Worm (Caenorhabditis elegans): ENCODE data around the gene gly-11.
"Not testable (repeated sequence)": the region's sequence is repeated elsewhere in the genome, so short reads cannot be mapped to it uniquely, and the experiment has no call there.

Gene gly-11

ce11 chrIII:12177145-12177544 lies at the start of gene gly-11:
Gene gly-11 (minus strand): TSS chrIII:12177245.
- not testable (repeated sequence) for TF ChIP-seq dao-5, him-1, W03F9.2 (tag; optimal IDR thresholded peaks at IDR 0.05)

ce11 chrIII:12226089-12226682 lies 49.1 kb upstream of the gly-11 start, which contains the start of the genes Y75B8A.18 and Y75B8A.19:
Gene Y75B8A.18 (minus strand): TSS chrIII:12226230.
Gene Y75B8A.19 (plus strand): TSS chrIII:12226632.
- no peak for TF ChIP-seq dao-5 (tag; optimal IDR thresholded peaks at IDR 0.05)
- peak; percentile 31 for TF ChIP-seq W03F9.2 (tag; optimal IDR thresholded peaks at IDR 0.05)

ce11 chrIII:12225234-12225633 lies 48.2 kb upstream of the gly-11 start, which contains the start of gene gmn-1:
Gene gmn-1 (minus strand): TSS chrIII:12225331.
- TF ChIP-seq W03F9.2 (tag; optimal IDR thresholded peaks at IDR 0.05) (peak; percentile 18), dao-5 (tag; optimal IDR thresholded peaks at IDR 0.05) (no peak)

- no peak for TF ChIP-seq dao-5 (tag; optimal IDR thresholded peaks at IDR 0.05)
- TF ChIP-seq him-1 (tag; optimal IDR thresholded peaks at IDR 0.05) = no peak
- no peak for TF ChIP-seq W03F9.2 (tag; optimal IDR thresholded peaks at IDR 0.05)
These were observed 46.2 kb upstream of the gly-11 start for ce11 chrIII:12223208-12223607.

- TF ChIP-seq W03F9.2 (tag; optimal IDR thresholded peaks at IDR 0.05) = no peak
- TF ChIP-seq him-1 (tag; optimal IDR thresholded peaks at IDR 0.05) = no peak
- no peak for TF ChIP-seq dao-5 (tag; optimal IDR thresholded peaks at IDR 0.05)
These were observed 44.4 kb upstream of the gly-11 start for ce11 chrIII:12221452-12221851.

- TF ChIP-seq him-1 (tag; optimal IDR thresholded peaks at IDR 0.05) = no peak
- no peak for TF ChIP-seq dao-5 (tag; optimal IDR thresholded peaks at IDR 0.05)
- TF ChIP-seq W03F9.2 (tag; optimal IDR thresholded peaks at IDR 0.05) = no peak
These were observed 43.8 kb upstream of the gly-11 start for ce11 chrIII:12220820-12221219.

- TF ChIP-seq W03F9.2 (tag; optimal IDR thresholded peaks at IDR 0.05) = peak; percentile 52
- TF ChIP-seq him-1 (tag; optimal IDR thresholded peaks at IDR 0.05) = no peak
These were observed 41.6 kb upstream of the gly-11 start, which contains the start of the genes gex-4 and gphr-1 for ce11 chrIII:12218633-12219097. Gene gex-4 (minus strand): TSS chrIII:12218634. Gene gphr-1 (plus strand): TSS chrIII:12219047.

ce11 chrIII:12218078-12218477 lies 41.0 kb upstream of the gly-11 start:
- TF ChIP-seq dao-5 (tag; optimal IDR thresholded peaks at IDR 0.05) = no peak

- TF ChIP-seq dao-5 (tag; optimal IDR thresholded peaks at IDR 0.05) = no peak
- no peak for TF ChIP-seq W03F9.2 (tag; optimal IDR thresholded peaks at IDR 0.05)
- TF ChIP-seq him-1 (tag; optimal IDR thresholded peaks at IDR 0.05) = no peak
These were observed 38.6 kb upstream of the gly-11 start, which contains the start of gene Y75B8A.13 for ce11 chrIII:12215596-12215995. Gene Y75B8A.13 (minus strand): TSS chrIII:12215696.

- no peak for TF ChIP-seq him-1 (tag; optimal IDR thresholded peaks at IDR 0.05)
- TF ChIP-seq W03F9.2 (tag; optimal IDR thresholded peaks at IDR 0.05) = no peak
- no peak for TF ChIP-seq dao-5 (tag; optimal IDR thresholded peaks at IDR 0.05)
These were observed 30.5 kb upstream of the gly-11 start for ce11 chrIII:12207574-12207973.

- TF ChIP-seq him-1 (tag; optimal IDR thresholded peaks at IDR 0.05) (no peak), dao-5 (tag; optimal IDR thresholded peaks at IDR 0.05) (no peak), W03F9.2 (tag; optimal IDR thresholded peaks at IDR 0.05) (no peak)
These were observed 28.2 kb upstream of the gly-11 start for ce11 chrIII:12205271-12205670.

- no peak for TF ChIP-seq him-1 (tag; optimal IDR thresholded peaks at IDR 0.05)
- TF ChIP-seq W03F9.2 (tag; optimal IDR thresholded peaks at IDR 0.05) = no peak
- TF ChIP-seq dao-5 (tag; optimal IDR thresholded peaks at IDR 0.05) = no peak
These were observed 25.4 kb upstream of the gly-11 start, which contains the start of gene osm-12 for ce11 chrIII:12202437-12202836. Gene osm-12 (minus strand): TSS chrIII:12202537.

- TF ChIP-seq dao-5 (tag; optimal IDR thresholded peaks at IDR 0.05) (no peak), him-1 (tag; optimal IDR thresholded peaks at IDR 0.05) (no peak), W03F9.2 (tag; optimal IDR thresholded peaks at IDR 0.05) (no peak)
These were observed 21.1 kb upstream of the gly-11 start for ce11 chrIII:12198135-12198534.

ce11 chrIII:12195991-12196390 lies 18.9 kb upstream of the gly-11 start:
- TF ChIP-seq dao-5 (tag; optimal IDR thresholded peaks at IDR 0.05) (no peak), him-1 (tag; optimal IDR thresholded peaks at IDR 0.05) (no peak), W03F9.2 (tag; optimal IDR thresholded peaks at IDR 0.05) (no peak)

ce11 chrIII:12194190-12194589 lies 17.1 kb upstream of the gly-11 start, which contains the start of gene Y75B8A.44:
Gene Y75B8A.44 (plus strand): TSS chrIII:12194490.
- TF ChIP-seq W03F9.2 (tag; optimal IDR thresholded peaks at IDR 0.05) = no peak
- TF ChIP-seq dao-5 (tag; optimal IDR thresholded peaks at IDR 0.05) = no peak
- no peak for TF ChIP-seq him-1 (tag; optimal IDR thresholded peaks at IDR 0.05)
